Worm (Caenorhabditis elegans): Measurements from ENCODE around the gene nhr-135.

DNA sequence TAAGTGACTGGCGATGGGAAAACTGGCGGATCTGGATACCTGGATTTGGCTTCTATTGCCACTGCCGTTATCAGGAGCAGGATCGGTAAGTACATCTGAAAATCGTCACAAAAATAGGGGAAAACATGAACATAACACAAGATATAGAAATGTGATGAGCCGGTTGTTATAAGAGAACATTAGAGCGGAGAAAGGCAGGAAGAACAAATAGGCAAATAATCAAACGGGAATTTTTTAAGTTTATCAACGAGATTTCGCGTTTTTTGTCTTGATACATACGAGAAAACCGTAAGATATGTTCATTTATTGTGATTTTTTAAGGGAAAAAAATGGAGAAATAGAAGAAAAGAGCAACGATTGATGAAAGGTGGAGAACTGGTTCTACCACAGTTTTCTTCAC lies 28.3 kb downstream of the nhr-135 start, which contains the start of gene Y57E12AR.1:
- TF ChIP-seq zag-1 (tag; optimal IDR thresholded peaks at IDR 0.05) = no peak
- no peak for TF ChIP-seq pqm-1 (tag; optimal IDR thresholded peaks at IDR 0.05)
- TF ChIP-seq nhr-11 (tag; optimal IDR thresholded peaks at IDR 0.05) = no peak
- TF ChIP-seq fkh-10 (GFP tag; optimal IDR thresholded peaks at IDR 0.05) = no peak
- no peak for TF ChIP-seq ama-1 (optimal IDR thresholded peaks at IDR 0.05)
- no peak for TF ChIP-seq pha-4 (tag; optimal IDR thresholded peaks at IDR 0.05)
- no peak for TF ChIP-seq mdl-1 (tag; optimal IDR thresholded peaks at IDR 0.05)
- TF ChIP-seq unc-62 (GFP tag; optimal IDR thresholded peaks at IDR 0.05) = no peak
- TF ChIP-seq nhr-237 (tag; optimal IDR thresholded peaks at IDR 0.05) = no peak
- no peak for TF ChIP-seq ZK546.5 (tag; optimal IDR thresholded peaks at IDR 0.05)
- TF ChIP-seq ceh-16 (tag; optimal IDR thresholded peaks at IDR 0.05) = no peak
- no peak for TF ChIP-seq unc-39 (tag; optimal IDR thresholded peaks at IDR 0.05)
- no peak for TF ChIP-seq skn-1 (tag; optimal IDR thresholded peaks at IDR 0.05)
